Fruit fly (Drosophila melanogaster): ENCODE measurements around the gene mio.

DNA sequence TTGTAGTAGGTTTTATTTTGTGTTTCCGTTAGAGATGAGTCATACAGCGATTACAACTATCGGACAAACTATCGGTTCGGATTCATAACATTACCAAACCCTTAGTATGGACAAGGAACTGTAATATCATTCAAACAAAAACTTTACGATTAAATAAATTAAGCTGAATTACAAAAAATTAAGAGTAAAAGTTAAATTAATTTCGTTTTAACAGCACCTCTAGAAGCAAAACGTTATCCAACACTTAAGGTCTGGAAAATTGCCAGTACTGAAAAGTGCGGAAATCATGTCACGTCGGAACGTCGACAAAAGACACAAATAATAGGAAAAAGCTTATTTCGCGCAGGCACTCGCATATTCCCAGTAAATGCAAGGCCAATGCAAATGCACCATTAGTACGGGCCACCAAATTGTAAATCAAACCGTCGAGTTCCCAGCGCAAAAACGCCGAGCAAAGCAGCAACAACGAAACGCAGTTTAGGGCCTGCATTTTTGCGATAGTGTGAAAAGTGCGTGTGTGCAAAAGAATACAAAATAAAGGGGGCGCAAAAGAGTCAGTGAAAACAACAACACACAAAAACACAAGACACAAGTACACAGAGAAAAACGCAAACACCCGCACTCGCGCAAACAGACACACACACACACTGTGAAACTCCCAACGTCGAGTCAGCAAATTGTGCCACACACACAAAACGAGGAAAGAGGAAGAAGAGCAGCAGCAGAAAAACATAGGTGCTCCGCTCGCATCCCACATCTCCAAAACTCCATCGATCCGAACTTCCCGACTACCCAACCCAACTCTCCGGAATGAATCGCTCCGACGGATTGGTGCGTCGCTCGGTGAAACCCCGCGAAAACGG, 9.4 kb downstream of the mio start, which contains the start of the genes CG15387 and sau:
- TF ChIP-seq CG17806 (tag; optimal IDR thresholded peaks at IDR 0.05) (peak; percentile 62), EcR (GFP tag; optimal IDR thresholded peaks at IDR 0.05) (no peak), CG13204 (GFP tag; optimal IDR thresholded peaks at IDR 0.05) (no peak), gl (tag; optimal IDR thresholded peaks at IDR 0.05) (peak; percentile 17), D1 (tag; optimal IDR thresholded peaks at IDR 0.05) (no peak), CG14655 (GFP tag; optimal IDR thresholded peaks at IDR 0.05) (peak; percentile 76), CG4496 (GFP tag; IDR thresholded peaks at IDR 0.05) (peak; percentile 85), CG12605 (GFP tag; IDR thresholded peaks at IDR 0.05) (no peak), CG32121 (GFP tag; IDR thresholded peaks at IDR 0.05) (peak; percentile 85), CG8301 (tag; optimal IDR thresholded peaks at IDR 0.05) (peak; percentile 69), Pif1A (GFP tag; optimal IDR thresholded peaks at IDR 0.05) (peak; percentile 77)
